Fruit fly (Drosophila melanogaster) whole organism, embryonic: Measurements from ENCODE around the gene CSN6.

Experiments
- CG10366 ChIP-seq: fragments of 200-800 bp; sonication (Bioruptor generic); IDR thresholded peaks from 2 replicates; pipeline ENCODE4 v1.3.6; 2022; ENCODE audit warnings: missing biosample characterization, missing genetic modification characterization
- CG11695 ChIP-seq: fragments of 200-800 bp; sonication (Bioruptor generic); IDR thresholded peaks from 3 replicates; pipeline ENCODE4 v1.3.6; 2022; ENCODE audit warnings: missing biosample characterization, missing genetic modification characterization
- CG13287 ChIP-seq: fragments of 200-800 bp; sonication (Bioruptor generic); IDR thresholded peaks from 2 replicates; pipeline ENCODE4 v1.3.6; 2022; ENCODE audit warnings: missing biosample characterization, missing genetic modification characterization; ENCODE audit not compliant: partially characterized antibody
- CG15601 ChIP-seq: fragments of 200-800 bp; sonication (Bioruptor generic); optimal IDR thresholded peaks from 3 replicates; lab custom pipeline; 2019; ENCODE audit warnings: missing biosample characterization, mild to moderate bottlenecking, missing genetic modification characterization, moderate library complexity
- CG17568 ChIP-seq: fragments of 200-800 bp; sonication (Bioruptor generic); optimal IDR thresholded peaks from 2 replicates; lab custom pipeline; 2018; ENCODE audit warnings: missing biosample characterization, mild to moderate bottlenecking, missing genetic modification characterization, moderate library complexity
- CG18599 ChIP-seq: fragments of 200-800 bp; sonication (Bioruptor generic); optimal IDR thresholded peaks from 3 replicates; lab custom pipeline; 2017; ENCODE audit warnings: missing biosample characterization, missing genetic modification characterization, mild to moderate bottlenecking, moderate library complexity, missing genetic modification reagents
- CG31224 ChIP-seq: fragments of 200-800 bp; sonication (Bioruptor generic); IDR thresholded peaks from 2 replicates; pipeline ENCODE4 v1.3.6; 2022; ENCODE audit warnings: missing biosample characterization, missing genetic modification characterization
- CG3281 ChIP-seq: fragments of 200-800 bp; sonication (Bioruptor generic); optimal IDR thresholded peaks from 3 replicates; lab custom pipeline; 2017; ENCODE audit warnings: missing biosample characterization, mild to moderate bottlenecking, missing genetic modification characterization
- CG34224 ChIP-seq: fragments of 200-800 bp; sonication (Bioruptor generic); IDR thresholded peaks from 3 replicates; pipeline ENCODE4 v1.3.6; 2022; ENCODE audit warnings: missing biosample characterization, missing genetic modification characterization; ENCODE audit not compliant: partially characterized antibody
- CG34376 ChIP-seq: fragments of 200-800 bp; sonication (Bioruptor generic); optimal IDR thresholded peaks from 2 replicates; lab custom pipeline; 2018; ENCODE audit warnings: missing biosample characterization, mild to moderate bottlenecking, missing genetic modification characterization
- CG4328 ChIP-seq: fragments of 200-800 bp; sonication (Bioruptor generic); optimal IDR thresholded peaks from 3 replicates; lab custom pipeline; 2017; ENCODE audit warnings: missing biosample characterization, missing genetic modification reagents, missing genetic modification characterization
- CG4424 ChIP-seq: fragments of 200-800 bp; sonication (Bioruptor generic); optimal IDR thresholded peaks from 3 replicates; lab custom pipeline; 2016; ENCODE audit warnings: missing biosample characterization, missing genetic modification characterization
- CG6175 ChIP-seq: fragments of 200-800 bp; sonication (Bioruptor generic); IDR thresholded peaks from 3 replicates; pipeline ENCODE4 v1.3.6; 2022; ENCODE audit warnings: missing biosample characterization, missing genetic modification characterization
- CG7963 ChIP-seq: fragments of 200-800 bp; sonication (Bioruptor generic); IDR thresholded peaks from 3 replicates; pipeline ENCODE4 v1.3.6; 2022; ENCODE audit warnings: missing biosample characterization, missing genetic modification characterization; ENCODE audit not compliant: partially characterized antibody
- Doc3 ChIP-seq: fragments of 200-800 bp; sonication (Bioruptor generic); IDR thresholded peaks from 3 replicates; pipeline ENCODE4 v1.3.6; 2022; ENCODE audit warnings: missing biosample characterization, missing genetic modification characterization; ENCODE audit not compliant: partially characterized antibody
- Dp ChIP-seq: fragments of 200-800 bp; sonication (Bioruptor generic); optimal IDR thresholded peaks from 2 replicates; lab custom pipeline; 2018; ENCODE audit warnings: missing biosample characterization, mild to moderate bottlenecking, missing genetic modification characterization, moderate library complexity
- E2f2 ChIP-seq: fragments of 200-800 bp; sonication (Bioruptor generic); IDR thresholded peaks from 2 replicates; pipeline ENCODE4 v1.3.6; 2022; ENCODE audit warnings: missing biosample characterization, missing genetic modification characterization
- Ets97D ChIP-seq: fragments of 200-800 bp; sonication (Bioruptor generic); optimal IDR thresholded peaks from 3 replicates; lab custom pipeline; 2016; ENCODE audit warnings: missing biosample characterization, missing genetic modification characterization
- Fer1 ChIP-seq: fragments of 200-800 bp; sonication (Bioruptor generic); optimal IDR thresholded peaks from 2 replicates; lab custom pipeline; 2017; ENCODE audit warnings: missing biosample characterization, mild to moderate bottlenecking, missing genetic modification characterization
- Gsc ChIP-seq: fragments of 200-800 bp; sonication (Bioruptor generic); IDR thresholded peaks from 2 replicates; pipeline ENCODE4 v1.3.6; 2022; ENCODE audit warnings: missing biosample characterization, missing genetic modification characterization
- MESR4 ChIP-seq: fragments of 200-800 bp; sonication (Bioruptor generic); optimal IDR thresholded peaks from 2 replicates; lab custom pipeline; 2018; ENCODE audit warnings: missing biosample characterization, mild to moderate bottlenecking, missing genetic modification characterization, moderate library complexity
- Opbp ChIP-seq: fragments of 200-800 bp; sonication (Bioruptor generic); IDR thresholded peaks from 3 replicates; pipeline ENCODE4 v1.3.6; 2022; ENCODE audit warnings: missing biosample characterization, missing genetic modification characterization; ENCODE audit not compliant: partially characterized antibody
- Pdp1 ChIP-seq, 2 experiments: fragments of 200-800 bp; sonication (Bioruptor generic); optimal IDR thresholded peaks; 3 replicates each; lab custom pipeline; 2016; ENCODE audit warnings: missing biosample characterization in 2 of 2, missing genetic modification characterization in 2 of 2, mild to moderate bottlenecking in 1 of 2, moderate library complexity in 1 of 2
- Poxn ChIP-seq: fragments of 200-800 bp; sonication (Bioruptor generic); IDR thresholded peaks from 2 replicates; pipeline ENCODE4 v1.3.6; 2022; ENCODE audit warnings: missing biosample characterization, missing genetic modification characterization
- Sin3A ChIP-seq: fragments of >200 bp; optimal IDR thresholded peaks from 2 replicates; lab custom pipeline; 2018
- Sry-δ ChIP-seq: fragments of 200-800 bp; sonication (Bioruptor generic); optimal IDR thresholded peaks from 2 replicates; lab custom pipeline; 2016; ENCODE audit warnings: missing biosample characterization, missing genetic modification characterization
- abd-A ChIP-seq: fragments of 200-800 bp; sonication (Bioruptor generic); optimal IDR thresholded peaks from 3 replicates; lab custom pipeline; 2019; ENCODE audit warnings: missing biosample characterization, mild to moderate bottlenecking, missing genetic modification characterization, moderate library complexity
- dan ChIP-seq: fragments of 200-800 bp; sonication (Bioruptor generic); IDR thresholded peaks from 2 replicates; pipeline ENCODE4 v1.3.6; 2022; ENCODE audit warnings: missing biosample characterization, missing genetic modification characterization
- eyg ChIP-seq: fragments of 200-800 bp; sonication (Bioruptor generic); optimal IDR thresholded peaks from 3 replicates; lab custom pipeline; 2016; ENCODE audit warnings: missing biosample characterization, missing genetic modification characterization
- ftz-f1 ChIP-seq: fragments of 200-800 bp; sonication (Bioruptor generic); optimal IDR thresholded peaks from 2 replicates; lab custom pipeline; 2016; ENCODE audit warnings: missing biosample characterization, missing genetic modification characterization
- gem ChIP-seq: fragments of 200-800 bp; sonication (Bioruptor generic); optimal IDR thresholded peaks from 2 replicates; lab custom pipeline; 2019; ENCODE audit warnings: missing biosample characterization, mild to moderate bottlenecking, missing genetic modification characterization, moderate library complexity
- grn ChIP-seq: fragments of 200-800 bp; sonication (Bioruptor generic); optimal IDR thresholded peaks from 3 replicates; lab custom pipeline; 2017; ENCODE audit warnings: missing biosample characterization, missing genetic modification characterization
- hb ChIP-seq: fragments of 200-800 bp; sonication (Bioruptor generic); IDR thresholded peaks from 3 replicates; pipeline ENCODE4 v1.3.6; 2022; ENCODE audit warnings: missing biosample characterization, missing genetic modification characterization; ENCODE audit not compliant: partially characterized antibody
- inv ChIP-seq: fragments of 200-800 bp; sonication (Bioruptor generic); IDR thresholded peaks from 2 replicates; pipeline ENCODE4 v1.3.6; 2022; ENCODE audit warnings: missing biosample characterization, missing genetic modification characterization; ENCODE audit not compliant: partially characterized antibody
- mam ChIP-seq: fragments of 200-800 bp; sonication (Bioruptor generic); optimal IDR thresholded peaks from 3 replicates; lab custom pipeline; 2016; ENCODE audit warnings: missing biosample characterization, missing genetic modification characterization
- mirr ChIP-seq: fragments of 200-800 bp; sonication (Bioruptor generic); optimal IDR thresholded peaks from 3 replicates; lab custom pipeline; 2018; ENCODE audit warnings: missing biosample characterization, mild to moderate bottlenecking, missing genetic modification characterization
- mld ChIP-seq: fragments of 200-800 bp; sonication (Bioruptor generic); IDR thresholded peaks from 3 replicates; pipeline ENCODE4 v1.3.6; 2022; ENCODE audit warnings: missing biosample characterization, missing genetic modification characterization; ENCODE audit not compliant: partially characterized antibody
- pnt ChIP-seq: fragments of 200-800 bp; sonication (Bioruptor generic); optimal IDR thresholded peaks from 3 replicates; lab custom pipeline; 2016; ENCODE audit warnings: missing biosample characterization, missing genetic modification characterization
- psq ChIP-seq: fragments of 200-800 bp; sonication (Bioruptor generic); optimal IDR thresholded peaks from 2 replicates; lab custom pipeline; 2017; ENCODE audit warnings: missing biosample characterization, missing genetic modification characterization
- pzg ChIP-seq: fragments of 200-800 bp; sonication (Bioruptor generic); optimal IDR thresholded peaks from 3 replicates; lab custom pipeline; 2018; ENCODE audit warnings: missing biosample characterization, mild to moderate bottlenecking, missing genetic modification characterization, moderate library complexity
- sens ChIP-seq: fragments of 200-800 bp; sonication (Bioruptor generic); peaks from one replicate; lab custom pipeline; 2016; ENCODE audit warnings: missing biosample characterization, missing genetic modification characterization
- seq ChIP-seq: fragments of 200-800 bp; sonication (Bioruptor generic); IDR thresholded peaks from 2 replicates; pipeline ENCODE4 v1.3.6; 2022; ENCODE audit warnings: missing biosample characterization, missing genetic modification characterization
- stwl ChIP-seq: fragments of 200-800 bp; sonication (Bioruptor generic); optimal IDR thresholded peaks from 3 replicates; lab custom pipeline; 2018; ENCODE audit warnings: missing biosample characterization, mild to moderate bottlenecking, missing genetic modification characterization, moderate library complexity
- trem ChIP-seq: fragments of 200-800 bp; optimal IDR thresholded peaks from 3 replicates; lab custom pipeline; 2019; ENCODE audit warnings: missing biosample characterization, mild to moderate bottlenecking, missing genetic modification characterization, moderate library complexity
- twi ChIP-seq: fragments of 200-800 bp; optimal IDR thresholded peaks from 2 replicates; lab custom pipeline; 2019; ENCODE audit warnings: missing biosample characterization, mild to moderate bottlenecking, missing genetic modification characterization, moderate library complexity
- unc-4 ChIP-seq: fragments of 200-800 bp; sonication (Bioruptor generic); IDR thresholded peaks from 2 replicates; pipeline ENCODE4 v1.3.6; 2022; ENCODE audit warnings: missing biosample characterization, missing genetic modification characterization; ENCODE audit not compliant: partially characterized antibody

The CSN6 gene

dm6 chr3R:22584582-22584981 lies 4.0 kb downstream of the CSN6 start, which contains the start of the genes CG33107 and CG6937 (continued):
- peak; percentile 71 for TF ChIP-seq stwl (tag; lab: Kevin White, UChicago)
- peak; percentile 59 for TF ChIP-seq CG13287 (GFP tag; lab: Robert Waterston, UW)
- no peak for TF ChIP-seq gem (tag; lab: Kevin White, UChicago)
- no peak for TF ChIP-seq CG3281 (GFP tag; lab: Kevin White, UChicago)
- peak; percentile 72 for TF ChIP-seq MESR4 (GFP tag; lab: Kevin White, UChicago)
- TF ChIP-seq Sry-δ (GFP tag; lab: Kevin White, UChicago) = peak; percentile 12
- TF ChIP-seq E2f2 (GFP tag; lab: Robert Waterston, UW) = peak; percentile 83
- 0 out of 3 replicates have a peak, but pooled peaks have one; percentile 48 for TF ChIP-seq Opbp (GFP tag; lab: Robert Waterston, UW)
- 0 out of 3 replicates have a peak, but pooled peaks have one; percentile 42 for TF ChIP-seq Doc3 (GFP tag; lab: Robert Waterston, UW)
- peak; percentile 36 for TF ChIP-seq unc-4 (GFP tag; lab: Robert Waterston, UW)
- TF ChIP-seq Dp (GFP tag; lab: Kevin White, UChicago) = peak; percentile 77
- TF ChIP-seq Sin3A (lab: Kevin White, UChicago) = peak; percentile 47
- peak; percentile 30 for TF ChIP-seq Ets97D (GFP tag; lab: Kevin White, UChicago)
- peak; percentile 76 for TF ChIP-seq pzg (GFP tag; lab: Kevin White, UChicago)
- TF ChIP-seq CG34376 (GFP tag; lab: Kevin White, UChicago) = peak; percentile 0
- TF ChIP-seq Fer1 = peak; percentile 4
- TF ChIP-seq trem (tag; lab: Kevin White, UChicago) = peak; percentile 29
- TF ChIP-seq ftz-f1 (GFP tag; lab: Kevin White, UChicago) = peak; percentile 86
- TF ChIP-seq CG34224 (GFP tag; lab: Robert Waterston, UW) = peak; percentile 50; the same call in 2 of the 3 replicates

dm6 chr3R:22586525-22586924 lies 6.0 kb downstream of the CSN6 start, which contains the start of gene btn:
Gene btn (minus strand): TSS chr3R:22586625.
- TF ChIP-seq Pdp1 (GFP tag; optimal IDR thresholded peaks at IDR 0.05; lab: Kevin White, UChicago) = peak in 1 of 2 experiments; percentile 12
- TF ChIP-seq CG4424 (GFP tag; lab: Kevin White, UChicago) = no peak
- TF ChIP-seq twi (tag; lab: Kevin White, UChicago) = peak; percentile 84

- TF ChIP-seq mam (GFP tag; lab: Kevin White, UChicago) (peak; percentile 68), CG31224 (GFP tag; lab: Robert Waterston, UW) (no peak), mld (peak; percentile 86; the same call in 2 of the 3 replicates), sens (GFP tag; lab: Kevin White, UChicago) (peak; percentile 91), CG10366 (GFP tag; lab: Robert Waterston, UW) (no peak), CG18599 (no peak), ftz-f1 (GFP tag; lab: Kevin White, UChicago) (peak; percentile 17), CG15601 (peak; percentile 59), abd-A (peak; percentile 76), CG6175 (GFP tag; lab: Robert Waterston, UW) (no peak), Poxn (GFP tag; lab: Robert Waterston, UW) (no peak), CG7963 (peak; percentile 85), eyg (GFP tag; lab: Kevin White, UChicago) (no peak), dan (GFP tag; lab: Robert Waterston, UW) (no peak), seq (GFP tag; lab: Robert Waterston, UW) (no peak), grn (GFP tag; lab: Kevin White, UChicago) (peak; percentile 93), mirr (GFP tag; lab: Kevin White, UChicago) (peak; percentile 36), CG11695 (GFP tag; lab: Robert Waterston, UW) (no peak), Gsc (no peak), psq (GFP tag; lab: Kevin White, UChicago) (peak; percentile 18), inv (GFP tag; lab: Robert Waterston, UW) (peak; percentile 93), hb (peak; percentile 83), CG4328 (GFP tag; lab: Kevin White, UChicago) (no peak), pnt (GFP tag; lab: Kevin White, UChicago) (no peak), CG17568 (GFP tag; lab: Kevin White, UChicago) (no peak)
Measured at dm6 chr3R:22587419-22587963, 6.9 kb downstream of the CSN6 start, which contains the start of gene Efa6. Gene Efa6 (plus strand): TSS chr3R:22587755.
